Worm (Caenorhabditis elegans) whole organism, midembryonic: Measurements from ENCODE around the gene cdc-42.

ENCODE experiments used
- med-1 ChIP-seq: sonication (generic microtip); optimal IDR thresholded peaks from 2 replicates; lab custom pipeline; 2017; ENCODE audit warnings: missing genetic modification characterization, mild to moderate bottlenecking, missing compliant biosample characterization, antibody characterized with exemption, missing genetic modification reagents; ENCODE audit not compliant: insufficient read depth
- ref-1 ChIP-seq: fragments of 200-800 bp; sonication (Bioruptor generic); conservative IDR thresholded peaks from 2 replicates; pipeline ENCODE4 v1.3.6; 2022; ENCODE audit warnings: missing genetic modification reagents, missing genetic modification characterization, missing compliant biosample characterization
- tab-1 ChIP-seq: fragments of 200-800 bp; sonication (Bioruptor generic); IDR thresholded peaks from 2 replicates; pipeline ENCODE4 v1.3.6; 2022; ENCODE audit warnings: missing genetic modification characterization, missing compliant biosample characterization

DNA sequence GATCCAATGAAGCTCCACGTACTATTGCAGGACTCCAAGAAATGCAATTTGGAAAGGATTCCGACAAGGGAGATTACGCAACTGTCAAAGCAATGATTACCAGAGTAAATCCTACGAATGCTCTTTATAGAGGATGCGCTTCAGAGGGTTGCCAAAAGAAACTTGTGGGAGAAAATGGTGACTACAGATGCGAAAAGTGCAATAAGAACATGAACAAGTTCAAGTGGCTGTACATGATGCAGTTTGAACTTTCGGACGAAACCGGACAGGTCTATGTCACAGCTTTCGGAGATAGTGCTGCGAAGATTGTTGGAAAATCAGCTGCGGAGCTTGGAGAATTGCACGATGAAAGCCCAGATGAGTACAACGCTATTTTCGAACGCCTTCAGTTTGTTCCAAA lies 50.1 kb downstream of the cdc-42 start:
- TF ChIP-seq tab-1 (GFP tag; lab: Robert Waterston, UW) (no peak), med-1 (GFP tag; lab: Kevin White, UChicago) (no peak), ref-1 (GFP tag; lab: Robert Waterston, UW) (no peak)
